Worm (Caenorhabditis elegans) whole organism, L2 larva: ENCODE measurements around the gene F54H12.10.

Experiments
- C34F6.9 ChIP-seq: fragments of 150-350 bp; optimal IDR thresholded peaks from 2 replicates; lab custom pipeline; 2014; ENCODE audit warnings: missing biosample characterization, missing genetic modification characterization
- F13H6.1 ChIP-seq: sonication (generic microtip); optimal IDR thresholded peaks from 2 replicates; lab custom pipeline; 2016; ENCODE audit warnings: missing genetic modification characterization, missing compliant biosample characterization
- R02D3.7 ChIP-seq: fragments of 150-350 bp; optimal IDR thresholded peaks from 2 replicates; lab custom pipeline; 2014; ENCODE audit warnings: missing biosample characterization, missing genetic modification characterization
- Y55F3AM.14 ChIP-seq: fragments of 200-800 bp; sonication (Bioruptor generic); optimal IDR thresholded peaks from 2 replicates; lab custom pipeline; 2018; ENCODE audit warnings: mild to moderate bottlenecking, missing genetic modification characterization, missing compliant biosample characterization
- ZK546.5 ChIP-seq: sonication (generic microtip); optimal IDR thresholded peaks from 2 replicates; lab custom pipeline; 2017; ENCODE audit warnings: missing biosample characterization, missing genetic modification characterization
- alr-1 ChIP-seq: fragments of 150-350 bp; optimal IDR thresholded peaks from 2 replicates; lab custom pipeline; 2014; ENCODE audit warnings: missing biosample characterization, missing genetic modification characterization
- aly-2 ChIP-seq: fragments of 150-350 bp; optimal IDR thresholded peaks from 2 replicates; lab custom pipeline; 2014; ENCODE audit warnings: missing biosample characterization, missing genetic modification characterization
- ama-1 ChIP-seq: fragments of 150-350 bp; optimal IDR thresholded peaks from 2 replicates; lab custom pipeline; 2018; ENCODE audit warnings: inconsistent platforms
- blmp-1 ChIP-seq: sonication (generic microtip); optimal IDR thresholded peaks from 2 replicates; lab custom pipeline; 2017; ENCODE audit warnings: missing genetic modification characterization, mild to moderate bottlenecking, missing compliant biosample characterization, antibody characterized with exemption, moderate library complexity; ENCODE audit not compliant: insufficient read depth
- ceh-16 ChIP-seq: fragments of 150-350 bp; optimal IDR thresholded peaks from 2 replicates; lab custom pipeline; 2014; ENCODE audit warnings: missing biosample characterization, missing genetic modification characterization
- ceh-82 ChIP-seq: fragments of 150-350 bp; optimal IDR thresholded peaks from 2 replicates; lab custom pipeline; 2014; ENCODE audit warnings: missing biosample characterization, missing genetic modification characterization
- crh-2 ChIP-seq: sonication (generic microtip); optimal IDR thresholded peaks from 2 replicates; lab custom pipeline; 2017; ENCODE audit warnings: missing biosample characterization, missing genetic modification characterization
- dmd-4 ChIP-seq: sonication (generic microtip); optimal IDR thresholded peaks from 2 replicates; lab custom pipeline; 2017; ENCODE audit warnings: missing biosample characterization, missing genetic modification characterization
- egl-27 ChIP-seq: sonication (generic microtip); optimal IDR thresholded peaks from 3 replicates; lab custom pipeline; 2017; ENCODE audit warnings: missing biosample characterization, missing genetic modification reagents, missing genetic modification characterization
- elt-1 ChIP-seq: fragments of 150-350 bp; optimal IDR thresholded peaks from 2 replicates; lab custom pipeline; 2014; ENCODE audit warnings: missing biosample characterization, missing genetic modification characterization
- elt-3 ChIP-seq: sonication (generic microtip); optimal IDR thresholded peaks from 2 replicates; lab custom pipeline; 2017; ENCODE audit warnings: missing biosample characterization, missing genetic modification characterization
- fos-1 ChIP-seq: fragments of 150-350 bp; optimal IDR thresholded peaks from 2 replicates; lab custom pipeline; 2014; ENCODE audit warnings: missing biosample characterization, missing genetic modification characterization
- gmeb-1 ChIP-seq: fragments of 150-350 bp; optimal IDR thresholded peaks from 2 replicates; lab custom pipeline; 2014; ENCODE audit warnings: missing biosample characterization, missing genetic modification characterization
- lin-11 ChIP-seq: fragments of 150-350 bp; sonication (generic microtip); optimal IDR thresholded peaks from 2 replicates; lab custom pipeline; 2014; ENCODE audit warnings: missing biosample characterization, missing genetic modification characterization, inconsistent platforms, mixed read lengths
- lin-13 ChIP-seq: fragments of 150-350 bp; optimal IDR thresholded peaks from 2 replicates; lab custom pipeline; 2014; ENCODE audit warnings: missing biosample characterization, missing genetic modification reagents, missing genetic modification characterization
- lin-39 ChIP-seq: fragments of 150-350 bp; optimal IDR thresholded peaks from 2 replicates; lab custom pipeline; 2014; ENCODE audit warnings: missing biosample characterization, missing genetic modification reagents, missing genetic modification characterization
- lsy-2 ChIP-seq, 2 experiments: fragments of 150-350 bp in 1 of 2; sonication (generic microtip) in 1 of 2; optimal IDR thresholded peaks; 2 replicates each; lab custom pipeline; 2014 to 2017; ENCODE audit warnings: missing biosample characterization in 2 of 2, missing genetic modification characterization in 2 of 2
- mab-5 ChIP-seq: fragments of 150-350 bp; optimal IDR thresholded peaks from 2 replicates; lab custom pipeline; 2014; ENCODE audit warnings: missing biosample characterization, missing genetic modification characterization
- mbf-1 ChIP-seq: sonication (generic microtip); optimal IDR thresholded peaks from 2 replicates; lab custom pipeline; 2017; ENCODE audit warnings: missing biosample characterization, missing genetic modification characterization
- mdl-1 ChIP-seq, 2 experiments: fragments of 150-350 bp in 1 of 2; sonication (generic microtip) in 1 of 2; optimal IDR thresholded peaks; 2 replicates each; lab custom pipeline; 2017; ENCODE audit warnings: missing biosample characterization in 2 of 2, missing genetic modification characterization in 2 of 2
- nhr-10 ChIP-seq: sonication (generic microtip); optimal IDR thresholded peaks from 2 replicates; lab custom pipeline; 2017; ENCODE audit warnings: missing biosample characterization, missing genetic modification characterization
- nhr-11 ChIP-seq: fragments of 150-350 bp; optimal IDR thresholded peaks from 2 replicates; lab custom pipeline; 2014; ENCODE audit warnings: missing biosample characterization, missing genetic modification characterization
- nhr-12 ChIP-seq: fragments of 150-350 bp; optimal IDR thresholded peaks from 2 replicates; lab custom pipeline; 2014; ENCODE audit warnings: missing biosample characterization, missing genetic modification characterization
- nhr-129 ChIP-seq: fragments of 150-350 bp; optimal IDR thresholded peaks from 2 replicates; lab custom pipeline; 2014; ENCODE audit warnings: missing biosample characterization, missing genetic modification characterization
- nhr-21 ChIP-seq: fragments of 150-350 bp; optimal IDR thresholded peaks from 2 replicates; lab custom pipeline; 2014; ENCODE audit warnings: missing biosample characterization, missing genetic modification characterization
- nhr-23 ChIP-seq: fragments of 150-350 bp; optimal IDR thresholded peaks from 2 replicates; lab custom pipeline; 2014; ENCODE audit warnings: missing biosample characterization, missing genetic modification reagents, missing genetic modification characterization
- nhr-237 ChIP-seq: fragments of 150-350 bp; optimal IDR thresholded peaks from 2 replicates; lab custom pipeline; 2014; ENCODE audit warnings: missing biosample characterization, missing genetic modification characterization
- nhr-25 ChIP-seq: fragments of 150-350 bp; sonication (generic microtip); optimal IDR thresholded peaks from 3 replicates; lab custom pipeline; 2014; ENCODE audit warnings: missing biosample characterization, missing genetic modification characterization
- nhr-6 ChIP-seq: fragments of 150-350 bp; optimal IDR thresholded peaks from 2 replicates; lab custom pipeline; 2014; ENCODE audit warnings: missing biosample characterization, missing genetic modification characterization
- nhr-77 ChIP-seq: fragments of 150-350 bp; optimal IDR thresholded peaks from 2 replicates; lab custom pipeline; 2014; ENCODE audit warnings: missing biosample characterization, missing genetic modification characterization
- sem-4 ChIP-seq: fragments of 150-350 bp; optimal IDR thresholded peaks from 2 replicates; lab custom pipeline; 2014; ENCODE audit warnings: missing biosample characterization, missing genetic modification reagents, missing genetic modification characterization
- skn-1 ChIP-seq: sonication (generic microtip); optimal IDR thresholded peaks from 2 replicates; lab custom pipeline; 2017; ENCODE audit warnings: missing biosample characterization, missing genetic modification characterization
- sma-3 ChIP-seq: sonication (generic microtip); optimal IDR thresholded peaks from 2 replicates; lab custom pipeline; 2016; ENCODE audit warnings: missing genetic modification reagents, missing genetic modification characterization, missing compliant biosample characterization
- sma-9 ChIP-seq, 2 experiments: fragments of 150-350 bp in 1 of 2; sonication (generic microtip) in 1 of 2; optimal IDR thresholded peaks; 2 replicates each; lab custom pipeline; 2014 to 2016; ENCODE audit warnings: missing genetic modification characterization in 2 of 2, mild to moderate bottlenecking in 1 of 2, missing biosample characterization in 1 of 2, missing compliant biosample characterization in 1 of 2, missing genetic modification reagents in 1 of 2, moderate library complexity in 1 of 2
- snpc-4 ChIP-seq: fragments of 150-350 bp; optimal IDR thresholded peaks from 2 replicates; lab custom pipeline; 2014; ENCODE audit warnings: missing biosample characterization, missing genetic modification characterization
- unc-39 ChIP-seq: fragments of 150-350 bp; optimal IDR thresholded peaks from 2 replicates; lab custom pipeline; 2014; ENCODE audit warnings: missing biosample characterization, missing genetic modification characterization
- unc-55 ChIP-seq: fragments of 150-350 bp; sonication (generic microtip); optimal IDR thresholded peaks from 3 replicates; lab custom pipeline; 2014; ENCODE audit warnings: missing biosample characterization, missing genetic modification reagents, missing genetic modification characterization
- unc-62 ChIP-seq: fragments of 150-350 bp; optimal IDR thresholded peaks from 2 replicates; lab custom pipeline; 2014; ENCODE audit warnings: missing biosample characterization, missing genetic modification reagents, missing genetic modification characterization
- zag-1 ChIP-seq: fragments of 150-350 bp; optimal IDR thresholded peaks from 2 replicates; lab custom pipeline; 2014; ENCODE audit warnings: missing biosample characterization, missing genetic modification characterization
- ztf-1 ChIP-seq: fragments of 200-800 bp; sonication (Bioruptor generic); conservative IDR thresholded peaks from 2 replicates; pipeline ENCODE4 v1.3.6; 2022; ENCODE audit warnings: missing genetic modification characterization, missing compliant biosample characterization
- ztf-11 ChIP-seq: sonication (generic microtip); optimal IDR thresholded peaks from 2 replicates; lab custom pipeline; 2017; ENCODE audit warnings: missing biosample characterization, missing genetic modification characterization
- ztf-4 ChIP-seq: fragments of 150-350 bp; optimal IDR thresholded peaks from 2 replicates; lab custom pipeline; 2014; ENCODE audit warnings: missing biosample characterization, missing genetic modification characterization

F54H12.10 gene

ce11 chrIII:7973968-7974607 is 15.3 kb upstream of the F54H12.10 start (continued):
- TF ChIP-seq nhr-25 (tag; lab: Kevin White, UChicago) (peak; percentile 41), sem-4 (tag; lab: Kevin White, UChicago) (no peak), alr-1 (tag; lab: Kevin White, UChicago) (no peak), unc-62 (GFP tag; lab: Kevin White, UChicago) (no peak), sma-3 (GFP tag; lab: Kevin White, UChicago) (no peak), zag-1 (tag; lab: Kevin White, UChicago) (no peak), ztf-4 (peak; percentile 45), aly-2 (no peak), skn-1 (no peak), lin-39 (tag; lab: Kevin White, UChicago) (no peak), blmp-1 (tag; lab: Kevin White, UChicago) (peak; percentile 83)
- TF ChIP-seq, all 48 proteins: peak for 11

- peak; percentile 36 for TF ChIP-seq Y55F3AM.14 (GFP tag; lab: Kevin White, UChicago)
- peak; percentile 93 for TF ChIP-seq gmeb-1 (tag; lab: Kevin White, UChicago)
- no peak for TF ChIP-seq ztf-11
- TF ChIP-seq blmp-1 (tag; lab: Kevin White, UChicago): peak; percentile 82
- peak; percentile 93 for TF ChIP-seq crh-2 (tag; lab: Kevin White, UChicago)
- no peak for TF ChIP-seq ceh-82 (tag; lab: Kevin White, UChicago)
- peak; percentile 27 for TF ChIP-seq nhr-6 (tag; lab: Kevin White, UChicago)
- TF ChIP-seq unc-62 (GFP tag; lab: Kevin White, UChicago): peak; percentile 26
- TF ChIP-seq fos-1 (tag; lab: Kevin White, UChicago): peak; percentile 80
- peak; percentile 52 for TF ChIP-seq zag-1 (tag; lab: Kevin White, UChicago)
- TF ChIP-seq aly-2: no peak
- peak; percentile 89 for TF ChIP-seq lin-13
- TF ChIP-seq nhr-12 (tag; lab: Kevin White, UChicago): peak; percentile 28
- peak; percentile 55 for TF ChIP-seq ztf-4
- peak; percentile 47 for TF ChIP-seq ZK546.5 (tag; lab: Kevin White, UChicago)
- TF ChIP-seq sma-3 (GFP tag; lab: Kevin White, UChicago): peak; percentile 94
- no peak for TF ChIP-seq ama-1 (lab: Kevin White, UChicago)
- TF ChIP-seq dmd-4 (tag; lab: Kevin White, UChicago): no peak
- no peak for TF ChIP-seq lin-39 (tag; lab: Kevin White, UChicago)
- TF ChIP-seq F13H6.1 (tag; lab: Kevin White, UChicago): peak; percentile 90
- no peak for TF ChIP-seq unc-39 (tag; lab: Kevin White, UChicago)
- peak; percentile 52 for TF ChIP-seq skn-1
- no peak for TF ChIP-seq alr-1 (tag; lab: Kevin White, UChicago)
- TF ChIP-seq C34F6.9 (tag; lab: Kevin White, UChicago): peak; percentile 92
- peak; percentile 50 for TF ChIP-seq R02D3.7 (tag; lab: Kevin White, UChicago)
- no peak for TF ChIP-seq elt-1 (tag; lab: Kevin White, UChicago)
- no peak for TF ChIP-seq nhr-11
- TF ChIP-seq nhr-23 (tag; lab: Kevin White, UChicago): no peak
- peak; percentile 86 to 95 for TF ChIP-seq lsy-2 (tag; optimal IDR thresholded peaks at IDR 0.05; lab: Kevin White, UChicago)
- peak in 1 of 2 experiments; percentile 61 for TF ChIP-seq mdl-1 (tag; optimal IDR thresholded peaks at IDR 0.05; lab: Kevin White, UChicago)
- peak; percentile 73 for TF ChIP-seq snpc-4 (tag; lab: Kevin White, UChicago)
- TF ChIP-seq elt-3 (tag; lab: Kevin White, UChicago): no peak
- peak; percentile 94 for TF ChIP-seq nhr-21 (tag; lab: Kevin White, UChicago)
- TF ChIP-seq nhr-129 (tag; lab: Kevin White, UChicago): peak; percentile 93
- peak; percentile 75 for TF ChIP-seq sem-4 (tag; lab: Kevin White, UChicago)
- TF ChIP-seq unc-55 (GFP tag; lab: Kevin White, UChicago): peak; percentile 97
- TF ChIP-seq nhr-10 (tag; lab: Kevin White, UChicago): no peak
- TF ChIP-seq ztf-1: no peak
- peak; percentile 86 for TF ChIP-seq mab-5
- peak; percentile 95 for TF ChIP-seq sma-9 (GFP tag; optimal IDR thresholded peaks at IDR 0.05; lab: Kevin White, UChicago)
- TF ChIP-seq sma-9 (tag; optimal IDR thresholded peaks at IDR 0.05; lab: Kevin White, UChicago): no peak
- TF ChIP-seq ceh-16: peak; percentile 56
- TF ChIP-seq egl-27 (tag; lab: Kevin White, UChicago): peak; percentile 87
- peak; percentile 94 for TF ChIP-seq nhr-25 (tag; lab: Kevin White, UChicago)
- TF ChIP-seq nhr-77: peak; percentile 80
- TF ChIP-seq nhr-237 (tag; lab: Kevin White, UChicago): no peak
- no peak for TF ChIP-seq mbf-1 (tag; lab: Kevin White, UChicago)
- TF ChIP-seq lin-11 (tag; lab: Kevin White, UChicago): peak; percentile 90
Measured at ce11 chrIII:7973201-7973767, 14.5 kb upstream of the F54H12.10 start, which contains the start of the genes eef-1B.1 and aco-2. TSS of gene eef-1B.1 (minus strand) at chrIII:7973386. TSS of gene aco-2 (plus strand) at chrIII:7973717.
